Fruit fly (Drosophila melanogaster): ENCODE measurements around the gene Pkc98E.

Pkc98E gene

DNA sequence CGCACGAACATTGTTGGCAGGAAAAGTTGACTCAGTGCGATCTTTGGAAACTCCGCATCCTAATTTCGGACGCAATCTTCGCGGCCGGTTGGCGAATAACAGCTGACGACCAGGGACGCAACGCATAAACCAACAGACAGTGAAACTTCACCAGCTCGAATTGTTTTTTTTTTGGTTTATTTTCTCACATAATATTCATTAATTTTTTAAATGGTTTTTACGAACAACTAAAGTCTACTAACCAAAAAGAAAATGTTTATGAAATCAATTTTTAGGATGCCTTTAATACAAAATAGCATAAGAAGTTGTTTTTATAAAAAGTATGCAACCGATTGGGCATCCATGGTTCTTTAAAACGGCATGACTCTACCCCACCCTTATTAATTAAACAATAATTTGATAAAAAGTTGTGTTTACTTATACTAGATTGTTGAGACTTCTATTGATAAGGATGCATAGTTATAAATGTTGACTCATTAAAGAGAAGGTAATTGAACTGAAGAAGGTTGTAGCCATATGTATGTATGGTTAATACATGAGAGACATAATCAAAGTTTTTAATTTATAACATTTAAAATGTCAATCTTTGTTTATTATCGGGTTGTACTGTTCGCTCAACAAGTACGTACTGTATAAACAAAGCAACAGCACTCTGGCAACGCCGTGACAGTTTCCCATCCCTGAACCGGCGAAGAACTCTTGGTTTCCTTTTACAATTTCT is 4.9 kb upstream of the Pkc98E start, which contains the start of the genes beta4GalNAcTB and Cpsf100 (continued):
- peak; percentile 61 for TF ChIP-seq nerfin-1 (tag; optimal IDR thresholded peaks at IDR 0.05)
- peak; percentile 65 for TF ChIP-seq fu2 (GFP tag; optimal IDR thresholded peaks at IDR 0.05)
- TF ChIP-seq CG11560 (tag; IDR thresholded peaks at IDR 0.05): 0 out of 3 replicates have a peak, but pooled peaks have one; percentile 42
- TF ChIP-seq CG43689 (GFP tag; IDR thresholded peaks at IDR 0.05): no peak
- TF ChIP-seq sens (GFP tag): peak; percentile 91
- TF ChIP-seq slp2 (GFP tag; optimal IDR thresholded peaks at IDR 0.05): peak; percentile 51
- peak; percentile 70 for TF ChIP-seq CG6272 (GFP tag; IDR thresholded peaks at IDR 0.05)
- peak; percentile 35 for TF ChIP-seq D19B (GFP tag; optimal IDR thresholded peaks at IDR 0.05)
- peak; percentile 48 for TF ChIP-seq CG6854 (GFP tag; optimal IDR thresholded peaks at IDR 0.05)
- TF ChIP-seq CG12071 (GFP tag; optimal IDR thresholded peaks at IDR 0.05): no peak
- peak; percentile 53 for TF ChIP-seq Fer3 (tag; optimal IDR thresholded peaks at IDR 0.05)
- no peak for TF ChIP-seq CG4854 (GFP tag; optimal IDR thresholded peaks at IDR 0.05)
- 0 out of 2 replicates have a peak, but pooled peaks have one; percentile 9 for TF ChIP-seq cas (GFP tag; IDR thresholded peaks at IDR 0.05)
- no peak for TF ChIP-seq pita (GFP tag; optimal IDR thresholded peaks at IDR 0.05)
- peak; percentile 68 for TF ChIP-seq lmd (GFP tag; IDR thresholded peaks at IDR 0.05)
- no peak for TF ChIP-seq CTCF (GFP tag; optimal IDR thresholded peaks at IDR 0.05)
- peak; percentile 46; the same call in 1 of the 2 replicates for TF ChIP-seq ara (GFP tag; IDR thresholded peaks at IDR 0.05)
- TF ChIP-seq eyg (GFP tag; optimal IDR thresholded peaks at IDR 0.05): no peak
- peak; percentile 25 for TF ChIP-seq CG6683 (GFP tag; optimal IDR thresholded peaks at IDR 0.05)
- TF ChIP-seq jigr1 (GFP tag; IDR thresholded peaks at IDR 0.05): peak; percentile 18; the same call in 1 of the 3 replicates
- TF ChIP-seq chif (GFP tag; optimal IDR thresholded peaks at IDR 0.05): peak; percentile 38 to 66
- TF ChIP-seq Dbx (GFP tag; IDR thresholded peaks at IDR 0.05): peak; percentile 34
- no peak for TF ChIP-seq dimm (GFP tag; IDR thresholded peaks at IDR 0.05)
- no peak for TF ChIP-seq Sry-β (GFP tag; optimal IDR thresholded peaks at IDR 0.05)
- TF ChIP-seq CG13775 (GFP tag; optimal IDR thresholded peaks at IDR 0.05): peak; percentile 89
- TF ChIP-seq CG30020 (tag; optimal IDR thresholded peaks at IDR 0.05): peak; percentile 52
- peak; percentile 67 for TF ChIP-seq NFAT (GFP tag; IDR thresholded peaks at IDR 0.05)
- no peak for TF ChIP-seq cg (GFP tag; optimal IDR thresholded peaks at IDR 0.05)
- TF ChIP-seq CG18619 (GFP tag; optimal IDR thresholded peaks at IDR 0.05): peak; percentile 77
- no peak for TF ChIP-seq zf30C (GFP tag; optimal IDR thresholded peaks at IDR 0.05)
- peak; percentile 34 for TF ChIP-seq ttk (GFP tag; IDR thresholded peaks at IDR 0.05)
- TF ChIP-seq CG7928 (GFP tag; optimal IDR thresholded peaks at IDR 0.05): peak; percentile 91
- peak; percentile 55 for TF ChIP-seq pho (GFP tag; optimal IDR thresholded peaks at IDR 0.05)
- TF ChIP-seq z (GFP tag; IDR thresholded peaks at IDR 0.05): no peak
- peak; percentile 77 for TF ChIP-seq phol (tag; optimal IDR thresholded peaks at IDR 0.05)
- TF ChIP-seq dpn (GFP tag; optimal IDR thresholded peaks at IDR 0.05): peak; percentile 57 to 63
- peak; percentile 79 for TF ChIP-seq az2 (GFP tag; optimal IDR thresholded peaks at IDR 0.05)
- TF ChIP-seq Sry-δ (GFP tag; optimal IDR thresholded peaks at IDR 0.05): peak; percentile 8
- TF ChIP-seq HLHmδ (GFP tag; optimal IDR thresholded peaks at IDR 0.05): no peak
- TF ChIP-seq CG8089 (GFP tag; optimal IDR thresholded peaks at IDR 0.05): peak; percentile 57
- TF ChIP-seq Gsc (GFP tag; IDR thresholded peaks at IDR 0.05): no peak
- TF ChIP-seq fd3F (GFP tag; optimal IDR thresholded peaks at IDR 0.05): peak; percentile 52
- no peak for TF ChIP-seq sc (optimal IDR thresholded peaks at IDR 0.05)
- TF ChIP-seq sc (GFP tag; optimal IDR thresholded peaks at IDR 0.05): peak; percentile 67
- no peak for TF ChIP-seq CrebB (tag; optimal IDR thresholded peaks at IDR 0.05)
- TF ChIP-seq slbo (GFP tag; IDR thresholded peaks at IDR 0.05): peak; percentile 87
- peak; percentile 43 for TF ChIP-seq CG10462 (GFP tag; optimal IDR thresholded peaks at IDR 0.05)
- peak; percentile 67 for TF ChIP-seq kay (GFP tag; optimal IDR thresholded peaks at IDR 0.05)
- peak; percentile 40 for TF ChIP-seq CG12744 (GFP tag; optimal IDR thresholded peaks at IDR 0.05)
- no peak for TF ChIP-seq CG12236 (GFP tag; optimal IDR thresholded peaks at IDR 0.05)
- peak; percentile 23; the same call in 1 of the 2 replicates for TF ChIP-seq dan (GFP tag; IDR thresholded peaks at IDR 0.05)
